Fruit fly (Drosophila melanogaster): ENCODE measurements around the gene Ccdc39.

The Ccdc39 gene

DNA sequence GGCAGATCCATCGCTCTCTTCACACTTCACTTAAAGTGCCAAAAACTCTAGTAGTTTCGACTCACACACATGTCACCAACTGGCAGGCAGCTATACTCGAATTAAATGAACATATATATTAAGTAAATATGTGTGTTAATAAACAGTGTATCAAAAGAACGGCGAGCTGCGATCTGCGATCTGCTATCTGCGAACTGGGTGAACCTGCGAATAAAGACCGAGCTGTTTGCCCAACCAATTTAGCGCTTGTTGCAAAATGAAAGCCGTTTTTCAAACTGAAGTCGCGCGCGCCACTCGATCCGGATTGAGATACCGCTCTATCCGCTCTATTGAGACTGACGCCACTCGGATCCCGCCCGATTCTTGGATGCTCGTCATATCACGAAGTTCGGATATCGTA lies 11.4 kb downstream of the Ccdc39 start, which contains the start of gene CG44098 (continued):
- TF ChIP-seq eve (GFP tag; optimal IDR thresholded peaks at IDR 0.05) (no peak), CG18599 (GFP tag; optimal IDR thresholded peaks at IDR 0.05) (peak; percentile 32), CG3281 (GFP tag; optimal IDR thresholded peaks at IDR 0.05) (peak; percentile 5), Med (GFP tag) (peak; percentile 52), HmgD (GFP tag; optimal IDR thresholded peaks at IDR 0.05) (no peak), en (GFP tag; optimal IDR thresholded peaks at IDR 0.05) (no peak)

dm6 chr3R:4771319-4771718 lies 13.2 kb downstream of the Ccdc39 start:
- TF ChIP-seq CG17361 (GFP tag; IDR thresholded peaks at IDR 0.05) (no peak), jing (GFP tag; optimal IDR thresholded peaks at IDR 0.05) (no peak), YL-1 (GFP tag; optimal IDR thresholded peaks at IDR 0.05) (no peak), Ada2b (GFP tag; IDR thresholded peaks at IDR 0.05) (no peak), vnd (GFP tag; IDR thresholded peaks at IDR 0.05; ENCODE audit: partially characterized antibody) (no peak), Sox102F (GFP tag; optimal IDR thresholded peaks at IDR 0.05) (no peak), crc (GFP tag; optimal IDR thresholded peaks at IDR 0.05) (no peak), CG6254 (GFP tag; optimal IDR thresholded peaks at IDR 0.05) (no peak), NFAT (GFP tag; IDR thresholded peaks at IDR 0.05) (no peak), nmo (GFP tag; optimal IDR thresholded peaks at IDR 0.05) (no peak)

dm6 chr3R:4768711-4769239 lies 15.7 kb downstream of the Ccdc39 start:
- TF ChIP-seq MESR4 (GFP tag; optimal IDR thresholded peaks at IDR 0.05) (no peak), Hsf (GFP tag; optimal IDR thresholded peaks at IDR 0.05) (no peak), al (GFP tag; IDR thresholded peaks at IDR 0.05) (no peak), tin (GFP tag; optimal IDR thresholded peaks at IDR 0.05) (no peak), CG9932 (GFP tag; IDR thresholded peaks at IDR 0.05) (0 out of 2 replicates have a peak, but pooled peaks have one; percentile 14), CG18599 (GFP tag; optimal IDR thresholded peaks at IDR 0.05) (peak; percentile 0), twi (tag; optimal IDR thresholded peaks at IDR 0.05) (no peak), CG2120 (GFP tag; optimal IDR thresholded peaks at IDR 0.05) (no peak), CG13123 (GFP tag; optimal IDR thresholded peaks at IDR 0.05) (no peak), Poxn (GFP tag; IDR thresholded peaks at IDR 0.05) (no peak), CG10209 (GFP tag; optimal IDR thresholded peaks at IDR 0.05) (no peak), Atf6 (GFP tag; IDR thresholded peaks at IDR 0.05) (no peak), sug (tag; optimal IDR thresholded peaks at IDR 0.05) (no peak), D19A (tag; optimal IDR thresholded peaks at IDR 0.05) (no peak), Nf-YB (GFP tag; optimal IDR thresholded peaks at IDR 0.05) (no peak), CG11456 (GFP tag; IDR thresholded peaks at IDR 0.05) (0 out of 3 replicates have a peak, but pooled peaks have one; percentile 46), CG31388 (GFP tag; optimal IDR thresholded peaks at IDR 0.05) (no peak), Bdp1 (GFP tag; optimal IDR thresholded peaks at IDR 0.05) (no peak), Oaz (GFP tag; IDR thresholded peaks at IDR 0.05) (no peak), scrt (GFP tag; optimal IDR thresholded peaks at IDR 0.05) (peak; percentile 88), HmgZ (tag; optimal IDR thresholded peaks at IDR 0.05) (no peak), cwo (GFP tag; optimal IDR thresholded peaks at IDR 0.05) (peak; percentile 70), Gsc (GFP tag; IDR thresholded peaks at IDR 0.05) (no peak), hth (optimal IDR thresholded peaks at IDR 0.05) (no peak), Xbp1 (GFP tag; optimal IDR thresholded peaks at IDR 0.05) (no peak), Sry-δ (GFP tag; optimal IDR thresholded peaks at IDR 0.05) (no peak), CG6683 (GFP tag; optimal IDR thresholded peaks at IDR 0.05) (no peak), CG4360 (GFP tag; IDR thresholded peaks at IDR 0.05) (no peak), unc-4 (GFP tag; IDR thresholded peaks at IDR 0.05; ENCODE audit: partially characterized antibody) (no peak), CG12391 (tag; optimal IDR thresholded peaks at IDR 0.05) (no peak), ftz-f1 (GFP tag; optimal IDR thresholded peaks at IDR 0.05) (no peak), HLH3B (GFP tag; IDR thresholded peaks at IDR 0.05) (no peak), CG18011 (GFP tag; optimal IDR thresholded peaks at IDR 0.05) (no peak), CG1603 (tag; optimal IDR thresholded peaks at IDR 0.05) (no peak)
